Worm (Caenorhabditis elegans) whole organism, young adult: ENCODE measurements around the gene Y51H7C.3.

ENCODE experiments used
- bed-2 ChIP-seq: fragments of 200-800 bp; sonication (Bioruptor generic); IDR thresholded peaks from 2 replicates; pipeline ENCODE4 v1.3.6; 2022; ENCODE audit warnings: missing genetic modification reagents, missing genetic modification characterization, missing compliant biosample characterization
- efl-1 ChIP-seq: fragments of 150-350 bp; optimal IDR thresholded peaks from 2 replicates; lab custom pipeline; 2014; ENCODE audit warnings: missing biosample characterization, missing genetic modification reagents, missing genetic modification characterization
- him-1 ChIP-seq: sonication (generic microtip); optimal IDR thresholded peaks from 2 replicates; lab custom pipeline; 2016; ENCODE audit warnings: missing genotype, missing genetic modification reagents, missing genetic modification characterization, missing compliant biosample characterization
- lin-35 ChIP-seq, 3 experiments: fragments of 150-350 bp in 2 of 3; sonication (generic microtip) in 1 of 3; optimal IDR thresholded peaks; 2 replicates each; lab custom pipeline; 2014 to 2018; ENCODE audit warnings: missing biosample characterization in 3 of 3, missing genetic modification characterization in 3 of 3, missing genetic modification reagents in 3 of 3
- nfya-1 ChIP-seq: sonication (generic microtip); optimal IDR thresholded peaks from 2 replicates; lab custom pipeline; 2017; ENCODE audit warnings: antibody characterized with exemption, missing compliant biosample characterization, missing genetic modification characterization, borderline replicate concordance; ENCODE audit not compliant: insufficient read depth
- unc-130 ChIP-seq: sonication (generic microtip); optimal IDR thresholded peaks from 2 replicates; lab custom pipeline; 2016; ENCODE audit warnings: missing genetic modification reagents, missing genetic modification characterization, missing compliant biosample characterization
- unc-62 ChIP-seq: fragments of 150-350 bp; optimal IDR thresholded peaks from 2 replicates; lab custom pipeline; 2014; ENCODE audit warnings: missing biosample characterization, missing genetic modification reagents, missing genetic modification characterization

DNA sequence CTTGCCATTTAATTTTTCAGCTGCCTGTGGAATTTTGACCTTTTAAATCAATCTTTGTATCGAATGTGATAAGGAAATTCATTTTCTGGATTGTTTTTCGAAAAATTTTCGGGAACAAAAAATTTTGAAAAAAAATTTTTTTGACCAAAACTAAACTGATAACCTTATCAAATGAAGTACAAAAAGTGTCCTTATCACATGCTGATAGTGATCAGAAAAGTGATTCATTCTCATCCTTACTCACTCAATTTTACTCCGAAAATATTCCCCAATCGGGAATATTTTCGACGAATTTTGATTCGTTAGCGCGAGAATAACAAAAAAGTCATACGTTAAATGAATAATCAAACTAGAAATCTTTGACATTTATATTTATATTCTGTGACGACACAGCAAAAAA is 37.0 kb downstream of the Y51H7C.3 start:
- TF ChIP-seq efl-1 (GFP tag; lab: Kevin White, UChicago) (no peak), unc-62 (no peak), him-1 (tag; lab: Kevin White, UChicago) (no peak), lin-35 (GFP tag; optimal IDR thresholded peaks at IDR 0.05; lab: Kevin White, UChicago) (no peak), unc-130 (GFP tag; lab: Kevin White, UChicago) (no peak), nfya-1 (tag; lab: Kevin White, UChicago) (no peak), bed-2 (GFP tag; lab: Robert Waterston, UW) (no peak)
